Worm (Caenorhabditis elegans) whole organism, L2 larva: ENCODE measurements around the gene clec-240.

Source experiments
- C34F6.9 ChIP-seq: fragments of 150-350 bp; optimal IDR thresholded peaks from 2 replicates; lab custom pipeline; 2014; ENCODE audit warnings: missing biosample characterization, missing genetic modification characterization
- F13H6.1 ChIP-seq: sonication (generic microtip); optimal IDR thresholded peaks from 2 replicates; lab custom pipeline; 2016; ENCODE audit warnings: missing genetic modification characterization, missing compliant biosample characterization
- R02D3.7 ChIP-seq: fragments of 150-350 bp; optimal IDR thresholded peaks from 2 replicates; lab custom pipeline; 2014; ENCODE audit warnings: missing biosample characterization, missing genetic modification characterization
- ZK546.5 ChIP-seq: sonication (generic microtip); optimal IDR thresholded peaks from 2 replicates; lab custom pipeline; 2017; ENCODE audit warnings: missing biosample characterization, missing genetic modification characterization
- alr-1 ChIP-seq: fragments of 150-350 bp; optimal IDR thresholded peaks from 2 replicates; lab custom pipeline; 2014; ENCODE audit warnings: missing biosample characterization, missing genetic modification characterization
- aly-2 ChIP-seq: fragments of 150-350 bp; optimal IDR thresholded peaks from 2 replicates; lab custom pipeline; 2014; ENCODE audit warnings: missing biosample characterization, missing genetic modification characterization
- ama-1 ChIP-seq: fragments of 150-350 bp; optimal IDR thresholded peaks from 2 replicates; lab custom pipeline; 2018; ENCODE audit warnings: inconsistent platforms
- blmp-1 ChIP-seq: sonication (generic microtip); optimal IDR thresholded peaks from 2 replicates; lab custom pipeline; 2017; ENCODE audit warnings: missing genetic modification characterization, mild to moderate bottlenecking, missing compliant biosample characterization, antibody characterized with exemption, moderate library complexity; ENCODE audit not compliant: insufficient read depth
- ceh-16 ChIP-seq: fragments of 150-350 bp; optimal IDR thresholded peaks from 2 replicates; lab custom pipeline; 2014; ENCODE audit warnings: missing biosample characterization, missing genetic modification characterization
- ceh-82 ChIP-seq: fragments of 150-350 bp; optimal IDR thresholded peaks from 2 replicates; lab custom pipeline; 2014; ENCODE audit warnings: missing biosample characterization, missing genetic modification characterization
- crh-2 ChIP-seq: sonication (generic microtip); optimal IDR thresholded peaks from 2 replicates; lab custom pipeline; 2017; ENCODE audit warnings: missing biosample characterization, missing genetic modification characterization
- elt-1 ChIP-seq: fragments of 150-350 bp; optimal IDR thresholded peaks from 2 replicates; lab custom pipeline; 2014; ENCODE audit warnings: missing biosample characterization, missing genetic modification characterization
- fos-1 ChIP-seq: fragments of 150-350 bp; optimal IDR thresholded peaks from 2 replicates; lab custom pipeline; 2014; ENCODE audit warnings: missing biosample characterization, missing genetic modification characterization
- lin-11 ChIP-seq: fragments of 150-350 bp; sonication (generic microtip); optimal IDR thresholded peaks from 2 replicates; lab custom pipeline; 2014; ENCODE audit warnings: missing biosample characterization, missing genetic modification characterization, inconsistent platforms, mixed read lengths
- lin-13 ChIP-seq: fragments of 150-350 bp; optimal IDR thresholded peaks from 2 replicates; lab custom pipeline; 2014; ENCODE audit warnings: missing biosample characterization, missing genetic modification reagents, missing genetic modification characterization
- lin-39 ChIP-seq: fragments of 150-350 bp; optimal IDR thresholded peaks from 2 replicates; lab custom pipeline; 2014; ENCODE audit warnings: missing biosample characterization, missing genetic modification reagents, missing genetic modification characterization
- lsy-2 ChIP-seq, 2 experiments: fragments of 150-350 bp in 1 of 2; sonication (generic microtip) in 1 of 2; optimal IDR thresholded peaks; 2 replicates each; lab custom pipeline; 2014 to 2017; ENCODE audit warnings: missing biosample characterization in 2 of 2, missing genetic modification characterization in 2 of 2
- mab-5 ChIP-seq: fragments of 150-350 bp; optimal IDR thresholded peaks from 2 replicates; lab custom pipeline; 2014; ENCODE audit warnings: missing biosample characterization, missing genetic modification characterization
- mbf-1 ChIP-seq: sonication (generic microtip); optimal IDR thresholded peaks from 2 replicates; lab custom pipeline; 2017; ENCODE audit warnings: missing biosample characterization, missing genetic modification characterization
- mdl-1 ChIP-seq, 2 experiments: fragments of 150-350 bp in 1 of 2; sonication (generic microtip) in 1 of 2; optimal IDR thresholded peaks; 2 replicates each; lab custom pipeline; 2017; ENCODE audit warnings: missing biosample characterization in 2 of 2, missing genetic modification characterization in 2 of 2
- nhr-10 ChIP-seq: sonication (generic microtip); optimal IDR thresholded peaks from 2 replicates; lab custom pipeline; 2017; ENCODE audit warnings: missing biosample characterization, missing genetic modification characterization
- nhr-12 ChIP-seq: fragments of 150-350 bp; optimal IDR thresholded peaks from 2 replicates; lab custom pipeline; 2014; ENCODE audit warnings: missing biosample characterization, missing genetic modification characterization
- nhr-237 ChIP-seq: fragments of 150-350 bp; optimal IDR thresholded peaks from 2 replicates; lab custom pipeline; 2014; ENCODE audit warnings: missing biosample characterization, missing genetic modification characterization
- nhr-25 ChIP-seq: fragments of 150-350 bp; sonication (generic microtip); optimal IDR thresholded peaks from 3 replicates; lab custom pipeline; 2014; ENCODE audit warnings: missing biosample characterization, missing genetic modification characterization
- nhr-6 ChIP-seq: fragments of 150-350 bp; optimal IDR thresholded peaks from 2 replicates; lab custom pipeline; 2014; ENCODE audit warnings: missing biosample characterization, missing genetic modification characterization
- nhr-77 ChIP-seq: fragments of 150-350 bp; optimal IDR thresholded peaks from 2 replicates; lab custom pipeline; 2014; ENCODE audit warnings: missing biosample characterization, missing genetic modification characterization
- peb-1 ChIP-seq: fragments of 150-350 bp; optimal IDR thresholded peaks from 2 replicates; lab custom pipeline; 2014; ENCODE audit warnings: missing biosample characterization, missing genetic modification characterization
- sem-4 ChIP-seq: fragments of 150-350 bp; optimal IDR thresholded peaks from 2 replicates; lab custom pipeline; 2014; ENCODE audit warnings: missing biosample characterization, missing genetic modification reagents, missing genetic modification characterization
- skn-1 ChIP-seq: sonication (generic microtip); optimal IDR thresholded peaks from 2 replicates; lab custom pipeline; 2017; ENCODE audit warnings: missing biosample characterization, missing genetic modification characterization
- sma-3 ChIP-seq: sonication (generic microtip); optimal IDR thresholded peaks from 2 replicates; lab custom pipeline; 2016; ENCODE audit warnings: missing genetic modification reagents, missing genetic modification characterization, missing compliant biosample characterization
- sma-9 ChIP-seq, 2 experiments: fragments of 150-350 bp in 1 of 2; sonication (generic microtip) in 1 of 2; optimal IDR thresholded peaks; 2 replicates each; lab custom pipeline; 2014 to 2016; ENCODE audit warnings: missing genetic modification characterization in 2 of 2, mild to moderate bottlenecking in 1 of 2, missing biosample characterization in 1 of 2, missing compliant biosample characterization in 1 of 2, missing genetic modification reagents in 1 of 2, moderate library complexity in 1 of 2
- unc-39 ChIP-seq: fragments of 150-350 bp; optimal IDR thresholded peaks from 2 replicates; lab custom pipeline; 2014; ENCODE audit warnings: missing biosample characterization, missing genetic modification characterization
- unc-55 ChIP-seq: fragments of 150-350 bp; sonication (generic microtip); optimal IDR thresholded peaks from 3 replicates; lab custom pipeline; 2014; ENCODE audit warnings: missing biosample characterization, missing genetic modification reagents, missing genetic modification characterization
- unc-62 ChIP-seq: fragments of 150-350 bp; optimal IDR thresholded peaks from 2 replicates; lab custom pipeline; 2014; ENCODE audit warnings: missing biosample characterization, missing genetic modification reagents, missing genetic modification characterization
- ztf-1 ChIP-seq: fragments of 200-800 bp; sonication (Bioruptor generic); conservative IDR thresholded peaks from 2 replicates; pipeline ENCODE4 v1.3.6; 2022; ENCODE audit warnings: missing genetic modification characterization, missing compliant biosample characterization
- ztf-11 ChIP-seq: sonication (generic microtip); optimal IDR thresholded peaks from 2 replicates; lab custom pipeline; 2017; ENCODE audit warnings: missing biosample characterization, missing genetic modification characterization
- ztf-4 ChIP-seq: fragments of 150-350 bp; optimal IDR thresholded peaks from 2 replicates; lab custom pipeline; 2014; ENCODE audit warnings: missing biosample characterization, missing genetic modification characterization

clec-240 gene

DNA sequence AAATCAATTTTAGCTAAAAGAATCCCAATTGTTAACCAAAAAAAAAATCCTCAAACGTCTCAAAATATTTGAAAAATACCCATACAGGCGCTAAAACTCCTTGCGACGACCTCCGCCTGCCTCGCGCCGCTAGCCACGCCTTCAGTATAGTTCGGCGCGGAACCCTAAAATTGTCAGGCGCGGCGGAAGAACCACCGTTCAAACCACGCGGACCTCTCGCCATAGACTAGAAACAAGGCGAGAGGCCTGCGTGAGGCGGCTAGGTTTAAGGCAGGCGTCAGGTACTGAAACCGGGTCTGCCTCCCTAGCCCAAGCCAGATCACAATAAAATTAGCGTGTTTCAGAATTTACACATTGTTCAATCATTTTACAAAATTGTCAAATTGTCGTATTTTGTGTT is 17.4 kb upstream of the clec-240 start:
- no peak for TF ChIP-seq elt-1 (tag; lab: Kevin White, UChicago)
- no peak for TF ChIP-seq mdl-1 (tag; optimal IDR thresholded peaks at IDR 0.05; lab: Kevin White, UChicago)
- TF ChIP-seq unc-39: no peak
- no peak for TF ChIP-seq F13H6.1
- TF ChIP-seq sma-3 (GFP tag; lab: Kevin White, UChicago): no peak
- TF ChIP-seq peb-1: no peak
- TF ChIP-seq nhr-77 (tag; lab: Kevin White, UChicago): no peak
- no peak for TF ChIP-seq aly-2
- TF ChIP-seq ama-1: no peak
- TF ChIP-seq lin-39 (tag; lab: Kevin White, UChicago): no peak
- TF ChIP-seq blmp-1 (tag; lab: Kevin White, UChicago): no peak
- TF ChIP-seq unc-62 (GFP tag; lab: Kevin White, UChicago): no peak
- TF ChIP-seq sem-4 (tag; lab: Kevin White, UChicago): no peak
- TF ChIP-seq ceh-16 (tag; lab: Kevin White, UChicago): no peak

DNA sequence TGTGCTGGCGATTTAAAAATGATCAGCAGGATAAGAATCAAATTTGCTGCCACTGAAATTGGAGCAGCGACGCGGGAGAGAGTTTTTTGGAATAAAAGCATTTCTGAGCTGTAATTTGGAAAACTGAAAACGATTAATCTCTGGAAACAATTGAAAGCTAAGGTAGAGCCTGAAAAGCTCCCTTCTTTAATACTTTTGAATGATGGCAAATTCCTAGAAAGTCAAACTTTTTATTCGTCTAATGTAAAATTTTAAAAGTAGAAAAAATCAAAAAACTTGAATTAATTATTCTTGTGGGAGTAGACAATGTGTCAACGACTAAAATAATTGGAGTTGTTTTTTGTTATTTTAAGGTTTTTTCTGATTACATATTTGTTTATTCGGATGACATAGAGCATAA is 9.6 kb upstream of the clec-240 start, which contains the start of gene str-217:
TSS of gene str-217 (minus strand) at position 101 of the 400 bp plus-strand sequence.
- no peak for TF ChIP-seq ZK546.5 (tag; lab: Kevin White, UChicago)
- no peak for TF ChIP-seq aly-2
- TF ChIP-seq lsy-2 (tag; optimal IDR thresholded peaks at IDR 0.05; lab: Kevin White, UChicago): no peak
- TF ChIP-seq blmp-1 (tag; lab: Kevin White, UChicago): no peak
- no peak for TF ChIP-seq ztf-11 (tag; lab: Kevin White, UChicago)
- TF ChIP-seq nhr-237 (tag; lab: Kevin White, UChicago): no peak
- no peak for TF ChIP-seq lin-13 (GFP tag; lab: Kevin White, UChicago)

DNA sequence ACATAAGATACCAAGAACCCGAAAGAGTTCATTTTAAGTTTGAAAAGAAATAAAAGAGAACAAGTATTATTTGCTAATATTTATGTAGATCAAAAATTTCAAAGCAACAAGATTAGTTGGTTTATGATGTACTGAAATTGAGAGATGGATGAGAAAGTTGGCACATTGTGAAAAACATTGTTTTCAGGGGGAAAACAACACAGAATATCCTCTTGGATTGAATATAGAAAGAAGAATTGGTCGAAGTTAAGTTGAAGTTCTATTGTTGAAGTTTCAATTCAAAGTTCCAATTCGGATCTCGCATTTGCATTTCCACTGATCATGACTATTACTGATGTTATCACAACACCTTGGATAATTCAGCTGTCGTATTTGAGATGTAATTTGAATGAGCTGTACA is 9.2 kb upstream of the clec-240 start:
- no peak for TF ChIP-seq lin-11 (tag; lab: Kevin White, UChicago)
- no peak for TF ChIP-seq alr-1 (tag; lab: Kevin White, UChicago)
- TF ChIP-seq fos-1: no peak
- no peak for TF ChIP-seq ztf-11 (tag; lab: Kevin White, UChicago)
- no peak for TF ChIP-seq ZK546.5 (tag; lab: Kevin White, UChicago)
- no peak for TF ChIP-seq ztf-4 (tag; lab: Kevin White, UChicago)
- no peak for TF ChIP-seq F13H6.1
- no peak for TF ChIP-seq sma-9 (GFP tag; optimal IDR thresholded peaks at IDR 0.05; lab: Kevin White, UChicago)
- TF ChIP-seq sma-9 (tag; optimal IDR thresholded peaks at IDR 0.05; lab: Kevin White, UChicago): no peak
- TF ChIP-seq skn-1 (tag; lab: Kevin White, UChicago): no peak
- no peak for TF ChIP-seq sma-3 (GFP tag; lab: Kevin White, UChicago)
- TF ChIP-seq peb-1: no peak
- no peak for TF ChIP-seq mbf-1 (tag; lab: Kevin White, UChicago)
- no peak for TF ChIP-seq R02D3.7 (tag; lab: Kevin White, UChicago)
- no peak for TF ChIP-seq nhr-25 (tag; lab: Kevin White, UChicago)
- TF ChIP-seq nhr-12 (tag; lab: Kevin White, UChicago): no peak
- no peak for TF ChIP-seq mab-5 (tag; lab: Kevin White, UChicago)
- no peak for TF ChIP-seq nhr-77 (tag; lab: Kevin White, UChicago)
- TF ChIP-seq, all 48 proteins: peak for 0

DNA sequence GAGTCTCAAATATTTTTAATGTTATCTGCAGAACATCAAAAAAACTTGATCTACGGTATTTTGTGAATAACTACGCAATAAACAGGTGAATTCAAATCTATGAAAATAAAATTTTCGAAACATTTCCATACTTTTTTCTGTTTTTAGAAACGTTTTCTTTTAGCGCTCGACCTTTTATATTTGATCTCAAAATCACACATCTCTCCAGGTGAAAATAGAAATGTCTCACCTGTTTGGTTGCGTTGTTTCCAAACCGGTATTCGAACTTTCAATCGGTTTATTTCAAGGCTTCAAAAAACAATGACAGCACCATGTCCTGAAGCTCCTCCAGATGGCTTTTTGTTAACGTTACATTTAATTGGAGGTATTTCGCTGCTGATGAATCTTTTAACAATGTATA is 8.6 kb upstream of the clec-240 start, which contains the start of gene sri-9:
TSS of gene sri-9 (plus strand) at position 301 of the 400 bp plus-strand sequence.
- TF ChIP-seq nhr-237 (tag; lab: Kevin White, UChicago) (no peak), ztf-1 (GFP tag; lab: Robert Waterston, UW) (no peak), fos-1 (no peak), unc-55 (GFP tag; lab: Kevin White, UChicago) (no peak), skn-1 (tag; lab: Kevin White, UChicago) (no peak), R02D3.7 (tag; lab: Kevin White, UChicago) (no peak), lin-13 (GFP tag; lab: Kevin White, UChicago) (no peak), unc-62 (GFP tag; lab: Kevin White, UChicago) (no peak), C34F6.9 (no peak), blmp-1 (tag; lab: Kevin White, UChicago) (no peak), lsy-2 (tag; optimal IDR thresholded peaks at IDR 0.05; lab: Kevin White, UChicago) (no peak), ceh-82 (no peak), nhr-10 (tag; lab: Kevin White, UChicago) (no peak), crh-2 (tag; lab: Kevin White, UChicago) (no peak), nhr-6 (no peak), nhr-25 (tag; lab: Kevin White, UChicago) (no peak), mbf-1 (tag; lab: Kevin White, UChicago) (no peak)
